Worm (Caenorhabditis elegans) whole organism, young adult: Measurements from ENCODE around the gene srh-281.

Experiments used
- B0019.2 ChIP-seq: fragments of 200-800 bp; sonication (Bioruptor generic); conservative IDR thresholded peaks from 2 replicates; pipeline ENCODE4 v1.3.6; 2022; ENCODE audit warnings: missing genetic modification reagents, missing genetic modification characterization, missing compliant biosample characterization
- T26A5.8 ChIP-seq: sonication (generic microtip); optimal IDR thresholded peaks from 2 replicates; lab custom pipeline; 2016; ENCODE audit warnings: missing genetic modification characterization, missing compliant biosample characterization
- ama-1 ChIP-seq, 3 experiments: fragments of 150-350 bp in 1 of 3; sonication (generic microtip) in 2 of 3; optimal IDR thresholded peaks; 2 replicates each; lab custom pipeline; 2014 to 2018; ENCODE audit warnings: missing biosample characterization in 2 of 3, missing genetic modification characterization in 2 of 3, missing genetic modification reagents in 2 of 3
- atf-7 ChIP-seq: sonication (generic microtip); optimal IDR thresholded peaks from 2 replicates; lab custom pipeline; 2017; ENCODE audit warnings: mild to moderate bottlenecking, missing genetic modification characterization, missing compliant biosample characterization
- efl-1 ChIP-seq: fragments of 150-350 bp; optimal IDR thresholded peaks from 2 replicates; lab custom pipeline; 2014; ENCODE audit warnings: missing biosample characterization, missing genetic modification reagents, missing genetic modification characterization
- ets-4 ChIP-seq: fragments of 200-800 bp; sonication (Bioruptor generic); optimal IDR thresholded peaks from 2 replicates; lab custom pipeline; 2018; ENCODE audit warnings: mild to moderate bottlenecking, missing genetic modification characterization, missing compliant biosample characterization
- gei-17 ChIP-seq: fragments of 200-800 bp; sonication (Bioruptor generic); optimal IDR thresholded peaks from 2 replicates; lab custom pipeline; 2018; ENCODE audit warnings: mild to moderate bottlenecking, missing genetic modification characterization, missing compliant biosample characterization
- nfyb-1 ChIP-seq: fragments of 200-800 bp; sonication (Bioruptor generic); IDR thresholded peaks from 2 replicates; pipeline ENCODE4 v1.3.6; 2022; ENCODE audit warnings: missing genetic modification reagents, missing genetic modification characterization, missing compliant biosample characterization

DNA sequence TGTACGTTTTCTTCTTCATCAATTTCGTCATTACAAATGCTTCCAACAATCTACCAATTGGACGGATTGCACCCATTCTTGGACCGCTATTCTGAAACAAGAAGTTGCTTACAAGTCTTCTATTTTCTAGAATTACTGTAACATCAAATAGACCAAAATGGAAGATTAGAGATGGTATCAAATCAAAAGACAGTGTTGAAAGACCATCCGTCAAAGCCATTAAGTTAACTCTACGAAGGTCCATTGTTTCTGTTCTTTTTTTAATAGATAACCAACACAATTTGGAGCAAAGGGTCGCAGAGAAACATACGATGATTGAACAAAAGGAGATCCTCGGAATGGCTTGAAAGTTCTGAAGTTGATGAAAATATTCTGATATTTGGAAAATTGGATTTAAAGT, 45.6 kb upstream of the srh-281 start:
- no peak for TF ChIP-seq efl-1 (GFP tag; lab: Kevin White, UChicago)
- no peak for TF ChIP-seq T26A5.8
- TF ChIP-seq nfyb-1: no peak
- TF ChIP-seq B0019.2 (GFP tag; lab: Robert Waterston, UW): no peak
- no peak for TF ChIP-seq gei-17 (GFP tag; lab: Kevin White, UChicago)
- no peak for TF ChIP-seq atf-7
- TF ChIP-seq ama-1 (optimal IDR thresholded peaks at IDR 0.05; lab: Kevin White, UChicago): no peak
- TF ChIP-seq ama-1 (GFP tag; optimal IDR thresholded peaks at IDR 0.05; lab: Kevin White, UChicago): no peak
- TF ChIP-seq ets-4 (GFP tag; lab: Kevin White, UChicago): no peak
